Fruit fly (Drosophila melanogaster): ENCODE measurements around the gene Pyroxd1.

DNA sequence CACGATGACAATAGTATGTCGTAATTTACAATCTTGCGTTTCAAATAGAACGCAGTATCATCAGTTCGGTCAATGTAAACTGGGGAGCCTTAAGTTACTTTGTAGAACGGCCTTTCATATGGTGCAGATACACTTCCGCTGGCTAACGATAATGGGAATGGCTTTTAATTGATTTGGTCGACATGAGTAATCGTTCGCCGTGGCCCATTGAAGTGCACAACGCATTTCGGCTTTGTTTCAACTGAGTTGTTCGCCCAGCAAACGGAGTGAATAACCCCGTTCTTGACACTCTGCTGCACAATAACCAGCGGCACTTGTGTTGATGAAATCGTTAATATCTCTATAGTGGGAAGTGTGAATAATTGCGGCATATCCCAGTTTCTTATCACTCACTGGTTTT is 23.3 kb upstream of the Pyroxd1 start:
- TF ChIP-seq Myc (optimal IDR thresholded peaks at IDR 0.05) (no peak), jim (GFP tag; optimal IDR thresholded peaks at IDR 0.05) (no peak), ey (GFP tag; optimal IDR thresholded peaks at IDR 0.05) (no peak), HLH106 (tag; optimal IDR thresholded peaks at IDR 0.05) (no peak), Rel (GFP tag; optimal IDR thresholded peaks at IDR 0.05) (no peak), Rel (tag; optimal IDR thresholded peaks at IDR 0.05) (peak; percentile 63), OdsH (GFP tag; optimal IDR thresholded peaks at IDR 0.05) (no peak), GATAd (GFP tag; optimal IDR thresholded peaks at IDR 0.05) (no peak)

Data from whole organism, wandering third instar larva.